Worm (Caenorhabditis elegans) whole organism, L3 larva: ENCODE measurements around the gene C05C12.5.
A peak's percentile ranks its signal among the peaks of the same experiment; 100 is the strongest.

Experiments
- aly-2 ChIP-seq: fragments of 150-350 bp; optimal IDR thresholded peaks from 2 replicates; lab custom pipeline; 2014; ENCODE audit warnings: missing biosample characterization, missing genetic modification characterization
- ceh-16 ChIP-seq: sonication (generic microtip); optimal IDR thresholded peaks from 2 replicates; lab custom pipeline; 2017; ENCODE audit warnings: missing biosample characterization, missing genetic modification characterization
- ceh-28 ChIP-seq: fragments of 150-350 bp; optimal IDR thresholded peaks from 2 replicates; lab custom pipeline; 2014; ENCODE audit warnings: missing biosample characterization, missing genetic modification reagents, missing genetic modification characterization
- egl-5 ChIP-seq: fragments of 150-350 bp; optimal IDR thresholded peaks from 2 replicates; lab custom pipeline; 2017; ENCODE audit warnings: missing biosample characterization, missing genetic modification reagents, missing genetic modification characterization, inconsistent platforms
- elt-2 ChIP-seq: sonication (generic microtip); optimal IDR thresholded peaks from 2 replicates; lab custom pipeline; 2016; ENCODE audit warnings: missing genetic modification reagents, mild to moderate bottlenecking, missing genetic modification characterization, missing compliant biosample characterization
- lin-39 ChIP-seq: fragments of 150-350 bp; optimal IDR thresholded peaks from 2 replicates; lab custom pipeline; 2018; ENCODE audit warnings: missing biosample characterization, missing genetic modification reagents, missing genetic modification characterization
- nhr-237 ChIP-seq: fragments of 150-350 bp; optimal IDR thresholded peaks from 2 replicates; lab custom pipeline; 2014; ENCODE audit warnings: missing biosample characterization, missing genetic modification characterization
- nhr-25 ChIP-seq: sonication (generic microtip); optimal IDR thresholded peaks from 2 replicates; lab custom pipeline; 2017; ENCODE audit warnings: missing biosample characterization, missing genetic modification characterization
- nhr-76 ChIP-seq: fragments of 150-350 bp; sonication (generic microtip); optimal IDR thresholded peaks from 5 replicates; lab custom pipeline; 2014; ENCODE audit warnings: missing biosample characterization, missing genetic modification characterization
- pha-4 ChIP-seq: fragments of 150-350 bp; optimal IDR thresholded peaks from 2 replicates; lab custom pipeline; 2014; ENCODE audit warnings: missing biosample characterization, missing genetic modification reagents, missing genetic modification characterization
- sea-2 ChIP-seq: fragments of 150-350 bp; sonication (generic microtip); optimal IDR thresholded peaks from 4 replicates; lab custom pipeline; 2014; ENCODE audit warnings: missing biosample characterization, missing genetic modification reagents, missing genetic modification characterization
- snpc-4 ChIP-seq: fragments of 150-350 bp; optimal IDR thresholded peaks from 2 replicates; lab custom pipeline; 2014; ENCODE audit warnings: missing biosample characterization, missing genetic modification characterization
- zag-1 ChIP-seq: fragments of 150-350 bp; optimal IDR thresholded peaks from 2 replicates; lab custom pipeline; 2014; ENCODE audit warnings: missing biosample characterization, missing genetic modification characterization
- ztf-4 ChIP-seq: fragments of 150-350 bp; optimal IDR thresholded peaks from 2 replicates; lab custom pipeline; 2014; ENCODE audit warnings: missing biosample characterization, missing genetic modification characterization

- TF ChIP-seq ztf-4 (tag; lab: Kevin White, UChicago) (no peak), zag-1 (no peak), elt-2 (tag; lab: Kevin White, UChicago) (peak; percentile 89), lin-39 (tag; lab: Kevin White, UChicago) (no peak), egl-5 (tag; lab: Kevin White, UChicago) (no peak), sea-2 (GFP tag; lab: Kevin White, UChicago) (no peak), pha-4 (tag; lab: Kevin White, UChicago) (no peak), nhr-237 (no peak), nhr-25 (tag; lab: Kevin White, UChicago) (no peak), ceh-28 (tag; lab: Kevin White, UChicago) (no peak), nhr-76 (no peak), ceh-16 (tag; lab: Kevin White, UChicago) (no peak), snpc-4 (tag; lab: Kevin White, UChicago) (no peak), aly-2 (tag; lab: Kevin White, UChicago) (no peak)
These were observed 3.5 kb downstream of the C05C12.5 start for ce11 chrIV:11257476-11257875.
